Worm (Caenorhabditis elegans) whole organism, L2 larva: ENCODE results near the gene ugt-13.

Experiments
- aly-2 ChIP-seq: fragments of 150-350 bp; optimal IDR thresholded peaks from 2 replicates; lab custom pipeline; 2014; ENCODE audit warnings: missing biosample characterization, missing genetic modification characterization
- ceh-16 ChIP-seq: fragments of 150-350 bp; optimal IDR thresholded peaks from 2 replicates; lab custom pipeline; 2014; ENCODE audit warnings: missing biosample characterization, missing genetic modification characterization
- elt-3 ChIP-seq: sonication (generic microtip); optimal IDR thresholded peaks from 2 replicates; lab custom pipeline; 2017; ENCODE audit warnings: missing biosample characterization, missing genetic modification characterization
- mdl-1 ChIP-seq, 2 experiments: fragments of 150-350 bp in 1 of 2; sonication (generic microtip) in 1 of 2; optimal IDR thresholded peaks; 2 replicates each; lab custom pipeline; 2017; ENCODE audit warnings: missing biosample characterization in 2 of 2, missing genetic modification characterization in 2 of 2
- zag-1 ChIP-seq: fragments of 150-350 bp; optimal IDR thresholded peaks from 2 replicates; lab custom pipeline; 2014; ENCODE audit warnings: missing biosample characterization, missing genetic modification characterization

- TF ChIP-seq elt-3 (tag; lab: Kevin White, UChicago): no peak
- TF ChIP-seq mdl-1 (tag; optimal IDR thresholded peaks at IDR 0.05; lab: Kevin White, UChicago): no peak
- no peak for TF ChIP-seq aly-2 (tag; lab: Kevin White, UChicago)
- no peak for TF ChIP-seq zag-1
- no peak for TF ChIP-seq ceh-16 (tag; lab: Kevin White, UChicago)
Observed at ce11 chrV:4935096-4935495, 26.4 kb downstream of the ugt-13 start.
